Worm (Caenorhabditis elegans): ENCODE measurements around the gene erp-44.2.

erp-44.2 gene

ce11 chrIV:7838426-7838825, 4.0 kb upstream of the erp-44.2 start, which contains the start of gene C06A6.7:
TSS of gene C06A6.7 (minus strand) at chrIV:7838526.
- no peak for TF ChIP-seq jun-1 (tag; optimal IDR thresholded peaks at IDR 0.05)
- no peak for TF ChIP-seq mml-1 (tag; optimal IDR thresholded peaks at IDR 0.05)
- no peak for TF ChIP-seq lin-39 (tag; optimal IDR thresholded peaks at IDR 0.05)
- no peak for TF ChIP-seq nfya-1 (tag; optimal IDR thresholded peaks at IDR 0.05; ENCODE audit: insufficient read depth)
- no peak for TF ChIP-seq ceh-16 (tag; optimal IDR thresholded peaks at IDR 0.05)
- TF ChIP-seq aly-2 (tag; optimal IDR thresholded peaks at IDR 0.05) = no peak

ce11 chrIV:7836491-7836890, 2.0 kb upstream of the erp-44.2 start:
- TF ChIP-seq nhr-43 (tag; optimal IDR thresholded peaks at IDR 0.05; ENCODE audit: poor library complexity, severe bottlenecking) = no peak
- TF ChIP-seq unc-62 (GFP tag; optimal IDR thresholded peaks at IDR 0.05) = no peak
- no peak for TF ChIP-seq fkh-2 (tag; optimal IDR thresholded peaks at IDR 0.05)
- no peak for TF ChIP-seq ceh-16 (tag; optimal IDR thresholded peaks at IDR 0.05)
- TF ChIP-seq jun-1 (tag; optimal IDR thresholded peaks at IDR 0.05) = no peak
- TF ChIP-seq ceh-82 (tag; optimal IDR thresholded peaks at IDR 0.05) = no peak
- no peak for TF ChIP-seq nhr-76 (tag; optimal IDR thresholded peaks at IDR 0.05)
- no peak for TF ChIP-seq nhr-28 (tag; optimal IDR thresholded peaks at IDR 0.05)
- TF ChIP-seq skn-1 (tag; optimal IDR thresholded peaks at IDR 0.05) = no peak
- no peak for TF ChIP-seq elt-3 (tag; optimal IDR thresholded peaks at IDR 0.05)

- TF ChIP-seq nhr-76 (tag; optimal IDR thresholded peaks at IDR 0.05) (no peak), nhr-43 (tag; optimal IDR thresholded peaks at IDR 0.05; ENCODE audit: poor library complexity, severe bottlenecking) (no peak), aly-2 (tag; optimal IDR thresholded peaks at IDR 0.05) (no peak), ztf-4 (tag; optimal IDR thresholded peaks at IDR 0.05) (no peak), R02D3.7 (tag; optimal IDR thresholded peaks at IDR 0.05) (no peak), ceh-28 (tag; optimal IDR thresholded peaks at IDR 0.05) (peak; percentile 60), fkh-10 (GFP tag; optimal IDR thresholded peaks at IDR 0.05) (no peak), nhr-25 (tag; optimal IDR thresholded peaks at IDR 0.05) (peak; percentile 61), lin-39 (tag; optimal IDR thresholded peaks at IDR 0.05) (no peak), tbx-2 (tag; optimal IDR thresholded peaks at IDR 0.05) (no peak), zag-1 (tag; optimal IDR thresholded peaks at IDR 0.05) (no peak), nhr-23 (tag; optimal IDR thresholded peaks at IDR 0.05) (peak; percentile 85), hmg-11 (tag; optimal IDR thresholded peaks at IDR 0.05) (peak; percentile 27), pha-4 (tag; optimal IDR thresholded peaks at IDR 0.05) (peak; percentile 26), unc-62 (GFP tag; optimal IDR thresholded peaks at IDR 0.05) (no peak), ZK546.5 (tag; optimal IDR thresholded peaks at IDR 0.05) (no peak), nhr-11 (tag; optimal IDR thresholded peaks at IDR 0.05) (no peak), ceh-82 (tag; optimal IDR thresholded peaks at IDR 0.05) (no peak), nfya-1 (tag; optimal IDR thresholded peaks at IDR 0.05; ENCODE audit: insufficient read depth) (peak; percentile 19), nhr-12 (tag; optimal IDR thresholded peaks at IDR 0.05) (no peak), jun-1 (tag; optimal IDR thresholded peaks at IDR 0.05) (no peak), mml-1 (tag; optimal IDR thresholded peaks at IDR 0.05) (no peak)
Measured at ce11 chrIV:7836030-7836429, 1.6 kb upstream of the erp-44.2 start.

ce11 chrIV:7830151-7830550, 4.3 kb downstream of the erp-44.2 start, which contains the start of gene mvb-12:
TSS of gene mvb-12 (plus strand) at chrIV:7830525.
- TF ChIP-seq nhr-28 (tag; optimal IDR thresholded peaks at IDR 0.05) = no peak
- TF ChIP-seq fkh-10 (GFP tag; optimal IDR thresholded peaks at IDR 0.05) = no peak
- TF ChIP-seq elt-1 (tag; optimal IDR thresholded peaks at IDR 0.05) = no peak
- TF ChIP-seq ztf-11 (tag; optimal IDR thresholded peaks at IDR 0.05) = no peak
- no peak for TF ChIP-seq zag-1 (tag; optimal IDR thresholded peaks at IDR 0.05)
- TF ChIP-seq aly-2 (tag; optimal IDR thresholded peaks at IDR 0.05) = no peak
- no peak for TF ChIP-seq nhr-77 (tag; optimal IDR thresholded peaks at IDR 0.05)
- TF ChIP-seq unc-62 (GFP tag; optimal IDR thresholded peaks at IDR 0.05) = no peak
- TF ChIP-seq eor-1 (tag; optimal IDR thresholded peaks at IDR 0.05) = no peak
- no peak for TF ChIP-seq fos-1 (tag; optimal IDR thresholded peaks at IDR 0.05)
- no peak for TF ChIP-seq lsy-12 (tag; optimal IDR thresholded peaks at IDR 0.05)
- peak; percentile 42 for TF ChIP-seq nfya-1 (tag; optimal IDR thresholded peaks at IDR 0.05; ENCODE audit: insufficient read depth)
- TF ChIP-seq sea-2 (GFP tag; optimal IDR thresholded peaks at IDR 0.05) = no peak
- TF ChIP-seq hmg-11 (tag; optimal IDR thresholded peaks at IDR 0.05) = peak; percentile 23
- no peak for TF ChIP-seq fkh-2 (tag; optimal IDR thresholded peaks at IDR 0.05)
- peak; percentile 38 for TF ChIP-seq snpc-4 (tag; optimal IDR thresholded peaks at IDR 0.05)
- no peak for TF ChIP-seq lin-39 (tag; optimal IDR thresholded peaks at IDR 0.05)
- no peak for TF ChIP-seq ceh-16 (tag; optimal IDR thresholded peaks at IDR 0.05)
- TF ChIP-seq mml-1 (tag; optimal IDR thresholded peaks at IDR 0.05) = no peak
- TF ChIP-seq lin-15B (tag; optimal IDR thresholded peaks at IDR 0.05) = peak; percentile 43
- TF ChIP-seq R02D3.7 (tag; optimal IDR thresholded peaks at IDR 0.05) = no peak
- no peak for TF ChIP-seq egl-27 (tag; optimal IDR thresholded peaks at IDR 0.05)
- no peak for TF ChIP-seq elt-3 (tag; optimal IDR thresholded peaks at IDR 0.05)
- TF ChIP-seq tbx-2 (tag; optimal IDR thresholded peaks at IDR 0.05) = no peak
- TF ChIP-seq pqm-1 (tag; optimal IDR thresholded peaks at IDR 0.05) = no peak
- TF ChIP-seq elt-2 (tag; optimal IDR thresholded peaks at IDR 0.05) = peak; percentile 41
- TF ChIP-seq egl-5 (tag; optimal IDR thresholded peaks at IDR 0.05) = peak; percentile 57
- no peak for TF ChIP-seq nhr-12 (tag; optimal IDR thresholded peaks at IDR 0.05)
- peak; percentile 80 for TF ChIP-seq pha-4 (tag; optimal IDR thresholded peaks at IDR 0.05)

All from whole organism, L3 larva.